Worm (Caenorhabditis elegans): ENCODE data around the gene T24H7.9.

DNA sequence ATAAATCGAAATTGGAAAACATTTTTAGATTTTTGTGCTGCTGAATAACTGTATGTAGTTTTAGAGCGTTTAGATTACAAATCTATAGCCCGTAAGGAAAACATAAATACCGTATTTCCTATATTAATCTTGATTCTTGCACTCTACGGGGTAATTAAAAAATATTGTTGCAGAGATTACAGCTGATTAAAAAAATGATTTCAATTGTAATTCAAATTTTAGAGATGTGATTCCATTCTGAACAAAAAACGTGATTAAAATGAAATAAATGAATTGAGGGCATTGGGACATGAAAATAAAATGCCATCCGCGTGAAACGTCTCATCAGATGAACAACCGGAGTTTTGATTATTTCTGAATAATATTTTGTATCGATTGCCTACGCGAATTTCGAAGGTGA lies 42.8 kb downstream of the T24H7.9 start, which contains the start of gene cpb-2:
- TF ChIP-seq snpc-4 (tag; optimal IDR thresholded peaks at IDR 0.05) (no peak), pha-4 (tag; optimal IDR thresholded peaks at IDR 0.05) (no peak), nhr-28 (tag; optimal IDR thresholded peaks at IDR 0.05) (no peak), sem-2 (GFP tag; optimal IDR thresholded peaks at IDR 0.05) (no peak), ces-1 (GFP tag; optimal IDR thresholded peaks at IDR 0.05) (no peak), unc-62 (GFP tag; optimal IDR thresholded peaks at IDR 0.05) (no peak), mab-5 (tag; optimal IDR thresholded peaks at IDR 0.05) (no peak), elt-1 (tag; optimal IDR thresholded peaks at IDR 0.05; ENCODE audit: borderline replicate concordance, insufficient read depth) (no peak), ztf-11 (tag; optimal IDR thresholded peaks at IDR 0.05) (no peak)
